Fruit fly (Drosophila melanogaster) whole organism, embryonic: ENCODE data around the gene CG14043.
A peak's percentile ranks its signal among the peaks of the same experiment; 100 is the strongest.

Source experiments
- Adf1 ChIP-seq: fragments of 200-800 bp; sonication (Bioruptor generic); IDR thresholded peaks from 2 replicates; pipeline ENCODE4 v1.3.6; 2022; ENCODE audit warnings: missing biosample characterization, missing genetic modification characterization
- Blimp-1 ChIP-seq: fragments of 200-800 bp; sonication (Bioruptor generic); optimal IDR thresholded peaks from 3 replicates; lab custom pipeline; 2018; ENCODE audit warnings: missing biosample characterization, missing genetic modification characterization, mild to moderate bottlenecking, moderate library complexity, missing genetic modification reagents
- CG10321 ChIP-seq: fragments of 200-800 bp; sonication (Bioruptor generic); IDR thresholded peaks from 2 replicates; pipeline ENCODE4 v1.3.6; 2022; ENCODE audit warnings: missing biosample characterization, missing genetic modification characterization
- CG10431 ChIP-seq: fragments of 200-800 bp; sonication (Bioruptor generic); optimal IDR thresholded peaks from 3 replicates; lab custom pipeline; 2018; ENCODE audit warnings: missing biosample characterization, mild to moderate bottlenecking, missing genetic modification characterization
- CG10565 ChIP-seq: fragments of 200-800 bp; sonication (Bioruptor generic); optimal IDR thresholded peaks from 3 replicates; lab custom pipeline; 2016; ENCODE audit warnings: missing biosample characterization, mild to moderate bottlenecking, missing genetic modification characterization
- CG10979 ChIP-seq: fragments of 200-800 bp; sonication (Bioruptor generic); optimal IDR thresholded peaks from 2 replicates; lab custom pipeline; 2018; ENCODE audit warnings: missing biosample characterization, mild to moderate bottlenecking, missing genetic modification characterization, moderate library complexity
- CG11456 ChIP-seq: fragments of 200-800 bp; sonication (Bioruptor generic); IDR thresholded peaks from 3 replicates; pipeline ENCODE4 v1.3.6; 2022; ENCODE audit warnings: missing biosample characterization, missing genetic modification characterization
- CG13424 ChIP-seq: fragments of 200-800 bp; sonication (Bioruptor generic); optimal IDR thresholded peaks from 2 replicates; lab custom pipeline; 2019; ENCODE audit warnings: missing biosample characterization, mild to moderate bottlenecking, missing genetic modification characterization, moderate library complexity
- CG14441 ChIP-seq: fragments of 200-800 bp; sonication (Bioruptor generic); IDR thresholded peaks from 2 replicates; pipeline ENCODE4 v1.3.6; 2022; ENCODE audit warnings: missing biosample characterization, missing genetic modification characterization
- CG15601 ChIP-seq: fragments of 200-800 bp; sonication (Bioruptor generic); optimal IDR thresholded peaks from 3 replicates; lab custom pipeline; 2019; ENCODE audit warnings: missing biosample characterization, mild to moderate bottlenecking, missing genetic modification characterization, moderate library complexity
- CG17328 ChIP-seq: fragments of 200-800 bp; sonication (Bioruptor generic); IDR thresholded peaks from 2 replicates; pipeline ENCODE4 v1.3.6; 2022; ENCODE audit warnings: missing biosample characterization, missing genetic modification characterization
- CG17385 ChIP-seq: fragments of 200-800 bp; sonication (Bioruptor generic); optimal IDR thresholded peaks from 3 replicates; lab custom pipeline; 2018; ENCODE audit warnings: missing biosample characterization, mild to moderate bottlenecking, missing genetic modification characterization
- CG17568 ChIP-seq: fragments of 200-800 bp; sonication (Bioruptor generic); optimal IDR thresholded peaks from 2 replicates; lab custom pipeline; 2018; ENCODE audit warnings: missing biosample characterization, mild to moderate bottlenecking, missing genetic modification characterization, moderate library complexity
- CG30431 ChIP-seq: fragments of 200-800 bp; sonication (Bioruptor generic); optimal IDR thresholded peaks from 2 replicates; lab custom pipeline; 2017; ENCODE audit warnings: missing biosample characterization, missing genetic modification characterization
- CG5953 ChIP-seq: fragments of 200-800 bp; sonication (Bioruptor generic); IDR thresholded peaks from 2 replicates; pipeline ENCODE4 v1.3.6; 2022; ENCODE audit warnings: missing biosample characterization, missing genetic modification characterization
- CG6272 ChIP-seq: fragments of 200-800 bp; sonication (Bioruptor generic); IDR thresholded peaks from 2 replicates; pipeline ENCODE4 v1.3.6; 2022; ENCODE audit warnings: missing biosample characterization, missing genetic modification characterization
- CG8290 ChIP-seq, 3 experiments: fragments of 200-800 bp; sonication (Bioruptor generic); optimal IDR thresholded peaks; 2 replicates each; lab custom pipeline; 2016 to 2019; ENCODE audit warnings: missing biosample characterization in 3 of 3, missing genetic modification characterization in 3 of 3, mild to moderate bottlenecking in 2 of 3, moderate library complexity in 1 of 3
- CHES-1-like ChIP-seq: fragments of 200-800 bp; sonication (Bioruptor generic); optimal IDR thresholded peaks from 2 replicates; lab custom pipeline; 2016; ENCODE audit warnings: missing biosample characterization, missing genetic modification characterization
- CTCF ChIP-seq: fragments of 200-800 bp; sonication (Bioruptor generic); optimal IDR thresholded peaks from 2 replicates; lab custom pipeline; 2017; ENCODE audit warnings: missing biosample characterization, mild to moderate bottlenecking, missing genetic modification characterization, moderate library complexity
- D19A ChIP-seq: fragments of 200-800 bp; optimal IDR thresholded peaks from 3 replicates; lab custom pipeline; 2019; ENCODE audit warnings: missing biosample characterization, mild to moderate bottlenecking, missing genetic modification characterization, moderate library complexity
- D19B ChIP-seq: fragments of 200-800 bp; sonication (Bioruptor generic); optimal IDR thresholded peaks from 2 replicates; lab custom pipeline; 2017; ENCODE audit warnings: missing biosample characterization, mild to moderate bottlenecking, missing genetic modification characterization
- Dfd ChIP-seq, 2 experiments: fragments of >200 bp; optimal IDR thresholded peaks; 2 replicates each; lab custom pipeline; 2017; ENCODE audit warnings: missing biosample characterization in 2 of 2, missing genetic modification characterization in 2 of 2
- E2f2 ChIP-seq: fragments of 200-800 bp; sonication (Bioruptor generic); IDR thresholded peaks from 2 replicates; pipeline ENCODE4 v1.3.6; 2022; ENCODE audit warnings: missing biosample characterization, missing genetic modification characterization
- ERR ChIP-seq: fragments of 200-800 bp; sonication (Bioruptor generic); optimal IDR thresholded peaks from 2 replicates; lab custom pipeline; 2016; ENCODE audit warnings: missing biosample characterization, missing genetic modification characterization
- Gsc ChIP-seq: fragments of 200-800 bp; sonication (Bioruptor generic); IDR thresholded peaks from 2 replicates; pipeline ENCODE4 v1.3.6; 2022; ENCODE audit warnings: missing biosample characterization, missing genetic modification characterization
- HLH4C ChIP-seq: fragments of 200-800 bp; sonication (Bioruptor generic); IDR thresholded peaks from 3 replicates; pipeline ENCODE4 v1.3.6; 2022; ENCODE audit warnings: missing biosample characterization, missing genetic modification characterization; ENCODE audit not compliant: partially characterized antibody
- Hsf ChIP-seq: fragments of 200-800 bp; sonication (Bioruptor generic); optimal IDR thresholded peaks from 3 replicates; lab custom pipeline; 2016; ENCODE audit warnings: missing biosample characterization, missing genetic modification characterization
- Kr ChIP-seq: fragments of 200-800 bp; sonication (Bioruptor generic); optimal IDR thresholded peaks from 2 replicates; lab custom pipeline; 2017; ENCODE audit warnings: missing biosample characterization, mild to moderate bottlenecking, missing genetic modification characterization
- Lhr ChIP-seq: fragments of 200-800 bp; sonication (Bioruptor generic); optimal IDR thresholded peaks from 3 replicates; lab custom pipeline; 2017; ENCODE audit warnings: mild to moderate bottlenecking, missing biosample characterization, missing genetic modification reagents, missing genetic modification characterization
- Oli ChIP-seq: fragments of 200-800 bp; sonication (Bioruptor generic); optimal IDR thresholded peaks from 2 replicates; lab custom pipeline; 2018; ENCODE audit warnings: missing biosample characterization, mild to moderate bottlenecking, missing genetic modification characterization, moderate library complexity
- Pdp1 ChIP-seq, 2 experiments: fragments of 200-800 bp; sonication (Bioruptor generic); optimal IDR thresholded peaks; 3 replicates each; lab custom pipeline; 2016; ENCODE audit warnings: missing biosample characterization in 2 of 2, missing genetic modification characterization in 2 of 2, mild to moderate bottlenecking in 1 of 2, moderate library complexity in 1 of 2
- Rfx ChIP-seq: fragments of 200-800 bp; sonication (Bioruptor generic); IDR thresholded peaks from 2 replicates; pipeline ENCODE4 v1.3.6; 2022; ENCODE audit warnings: missing biosample characterization, missing genetic modification characterization
- Sin3A ChIP-seq: fragments of >200 bp; optimal IDR thresholded peaks from 2 replicates; lab custom pipeline; 2018
- Sox102F ChIP-seq: fragments of 200-800 bp; sonication (Bioruptor generic); optimal IDR thresholded peaks from 2 replicates; lab custom pipeline; 2018; ENCODE audit warnings: missing biosample characterization, mild to moderate bottlenecking, missing genetic modification characterization, moderate library complexity
- Sry-δ ChIP-seq: fragments of 200-800 bp; sonication (Bioruptor generic); optimal IDR thresholded peaks from 2 replicates; lab custom pipeline; 2016; ENCODE audit warnings: missing biosample characterization, missing genetic modification characterization
- az2 ChIP-seq: fragments of 200-800 bp; sonication (Bioruptor generic); optimal IDR thresholded peaks from 3 replicates; lab custom pipeline; 2016; ENCODE audit warnings: missing biosample characterization, missing genetic modification characterization
- bab2 ChIP-seq: fragments of 200-800 bp; sonication (Bioruptor generic); optimal IDR thresholded peaks from 2 replicates; lab custom pipeline; 2016; ENCODE audit warnings: missing biosample characterization, missing genetic modification characterization
- bbx ChIP-seq: fragments of 200-800 bp; sonication (Bioruptor generic); IDR thresholded peaks from 2 replicates; pipeline ENCODE4 v1.3.6; 2022; ENCODE audit warnings: missing biosample characterization, missing genetic modification characterization; ENCODE audit not compliant: partially characterized antibody
- btn ChIP-seq: fragments of 200-800 bp; sonication (Bioruptor generic); optimal IDR thresholded peaks from 2 replicates; lab custom pipeline; 2016; ENCODE audit warnings: missing biosample characterization, missing genetic modification characterization
- corto ChIP-seq: fragments of 200-800 bp; sonication (Bioruptor generic); optimal IDR thresholded peaks from 2 replicates; lab custom pipeline; 2016; ENCODE audit warnings: missing biosample characterization, mild to moderate bottlenecking, missing genetic modification characterization, moderate library complexity
- gem ChIP-seq: fragments of 200-800 bp; sonication (Bioruptor generic); optimal IDR thresholded peaks from 2 replicates; lab custom pipeline; 2019; ENCODE audit warnings: missing biosample characterization, mild to moderate bottlenecking, missing genetic modification characterization, moderate library complexity
- gt ChIP-seq: fragments of 200-800 bp; sonication (Bioruptor generic); IDR thresholded peaks from 2 replicates; pipeline ENCODE4 v1.3.6; 2022; ENCODE audit warnings: missing biosample characterization, missing genetic modification characterization
- ham ChIP-seq: fragments of 200-800 bp; sonication (Bioruptor generic); IDR thresholded peaks from 2 replicates; pipeline ENCODE4 v1.3.6; 2022; ENCODE audit warnings: missing biosample characterization, missing genetic modification characterization
- repo ChIP-seq: fragments of 200-800 bp; sonication (Bioruptor generic); optimal IDR thresholded peaks from 2 replicates; lab custom pipeline; 2016; ENCODE audit warnings: missing biosample characterization, missing genetic modification characterization
- sd ChIP-seq: fragments of 200-800 bp; sonication (Bioruptor generic); optimal IDR thresholded peaks from 3 replicates; lab custom pipeline; 2018; ENCODE audit warnings: missing biosample characterization, mild to moderate bottlenecking, missing genetic modification characterization, moderate library complexity
- sug ChIP-seq: fragments of 200-800 bp; optimal IDR thresholded peaks from 2 replicates; lab custom pipeline; 2019; ENCODE audit warnings: missing biosample characterization, mild to moderate bottlenecking, missing genetic modification characterization, moderate library complexity
- trem ChIP-seq: fragments of 200-800 bp; optimal IDR thresholded peaks from 3 replicates; lab custom pipeline; 2019; ENCODE audit warnings: missing biosample characterization, mild to moderate bottlenecking, missing genetic modification characterization, moderate library complexity
- unc-4 ChIP-seq: fragments of 200-800 bp; sonication (Bioruptor generic); IDR thresholded peaks from 2 replicates; pipeline ENCODE4 v1.3.6; 2022; ENCODE audit warnings: missing biosample characterization, missing genetic modification characterization; ENCODE audit not compliant: partially characterized antibody
- usp ChIP-seq: fragments of >200 bp; optimal IDR thresholded peaks from 2 replicates; lab custom pipeline; 2017; ENCODE audit warnings: missing biosample characterization, missing genetic modification characterization
- wek ChIP-seq: fragments of 200-800 bp; sonication (Bioruptor generic); optimal IDR thresholded peaks from 3 replicates; lab custom pipeline; 2018; ENCODE audit warnings: missing biosample characterization, mild to moderate bottlenecking, missing genetic modification characterization, moderate library complexity
- zfh2 ChIP-seq: fragments of 200-800 bp; sonication (Bioruptor generic); optimal IDR thresholded peaks from 2 replicates; lab custom pipeline; 2016; ENCODE audit warnings: missing biosample characterization, missing genetic modification characterization

The CG14043 gene

dm6 chr2L:5010784-5011260, 39.3 kb downstream of the CG14043 start, which contains the start of the genes CG31917, Tfb5 and SelT (continued):
- TF ChIP-seq Adf1 (GFP tag; lab: Robert Waterston, UW), result 0 out of 2 replicates have a peak, but pooled peaks have one; percentile 31
- TF ChIP-seq CG15601 (tag; lab: Kevin White, UChicago), result peak; percentile 58
- TF ChIP-seq Blimp-1 (GFP tag; lab: Kevin White, UChicago), result no peak
- TF ChIP-seq wek (GFP tag; lab: Kevin White, UChicago), result no peak
- TF ChIP-seq CG13424 (tag; lab: Kevin White, UChicago), result peak; percentile 70
- TF ChIP-seq Sin3A (lab: Kevin White, UChicago), result peak; percentile 66
- no peak for TF ChIP-seq ham (GFP tag; lab: Robert Waterston, UW)
- no peak for TF ChIP-seq CG11456
- TF ChIP-seq CG10321 (GFP tag; lab: Robert Waterston, UW), result no peak
- no peak for TF ChIP-seq Kr
- TF ChIP-seq bbx (GFP tag; lab: Robert Waterston, UW), result peak; percentile 39; the same call in 1 of the 2 replicates
- TF ChIP-seq az2 (GFP tag; lab: Kevin White, UChicago), result peak; percentile 36
- peak; percentile 80 for TF ChIP-seq Rfx (GFP tag; lab: Robert Waterston, UW)
- TF ChIP-seq usp (GFP tag; lab: Kevin White, UChicago), result no peak
- no peak for TF ChIP-seq corto (GFP tag; lab: Kevin White, UChicago)
- TF ChIP-seq D19B (GFP tag; lab: Kevin White, UChicago), result no peak
- TF ChIP-seq CG10979 (tag; lab: Kevin White, UChicago), result peak; percentile 39
- TF ChIP-seq gem (tag; lab: Kevin White, UChicago), result no peak
- no peak for TF ChIP-seq Dfd (GFP tag; optimal IDR thresholded peaks at IDR 0.05; lab: Kevin White, UChicago)
- peak; percentile 70 for TF ChIP-seq bab2 (GFP tag; lab: Kevin White, UChicago)
- peak; percentile 91 for TF ChIP-seq Sry-δ (GFP tag; lab: Kevin White, UChicago)
- peak; percentile 65 for TF ChIP-seq HLH4C (GFP tag; lab: Robert Waterston, UW)
- TF ChIP-seq CG17568, result no peak
- peak; percentile 91 for TF ChIP-seq sd
- TF ChIP-seq D19A (tag; lab: Kevin White, UChicago), result no peak
- TF ChIP-seq unc-4, result peak; percentile 79
- TF ChIP-seq E2f2 (GFP tag; lab: Robert Waterston, UW), result 0 out of 2 replicates have a peak, but pooled peaks have one; percentile 11
- peak; percentile 71 for TF ChIP-seq CHES-1-like (GFP tag; lab: Kevin White, UChicago)
- peak; percentile 20 for TF ChIP-seq CG17385 (GFP tag; lab: Kevin White, UChicago)
- TF ChIP-seq gt (GFP tag; lab: Robert Waterston, UW), result no peak
- TF ChIP-seq Oli, result peak; percentile 15
- TF ChIP-seq CG10431 (GFP tag; lab: Kevin White, UChicago), result no peak
- TF ChIP-seq zfh2 (GFP tag; lab: Kevin White, UChicago), result peak; percentile 64
- TF ChIP-seq CG6272 (GFP tag; lab: Robert Waterston, UW), result no peak
- peak; percentile 51 for TF ChIP-seq Sox102F (GFP tag; lab: Kevin White, UChicago)
- no peak for TF ChIP-seq sug (tag; lab: Kevin White, UChicago)
- TF ChIP-seq CG8290 (GFP tag; optimal IDR thresholded peaks at IDR 0.05; lab: Kevin White, UChicago), result peak; percentile 64
- TF ChIP-seq CG8290 (tag; optimal IDR thresholded peaks at IDR 0.05; lab: Kevin White, UChicago), result no peak
- no peak for TF ChIP-seq CG14441 (GFP tag; lab: Robert Waterston, UW)
- TF ChIP-seq repo (GFP tag; lab: Kevin White, UChicago), result peak; percentile 35
- TF ChIP-seq Lhr (GFP tag; lab: Kevin White, UChicago), result peak; percentile 28
- TF ChIP-seq Pdp1 (GFP tag; optimal IDR thresholded peaks at IDR 0.05; lab: Kevin White, UChicago), result peak; percentile 52 to 54
- TF ChIP-seq CTCF (GFP tag; lab: Kevin White, UChicago), result no peak
- TF ChIP-seq trem (tag; lab: Kevin White, UChicago), result peak; percentile 63
- TF ChIP-seq CG17328, result no peak
- TF ChIP-seq CG30431, result no peak
- no peak for TF ChIP-seq btn (GFP tag; lab: Kevin White, UChicago)
- no peak for TF ChIP-seq Gsc
- TF ChIP-seq CG5953 (GFP tag; lab: Robert Waterston, UW), result no peak
- TF ChIP-seq CG10565 (GFP tag; lab: Kevin White, UChicago), result no peak
- peak; percentile 25 for TF ChIP-seq ERR (GFP tag; lab: Kevin White, UChicago)
- peak; percentile 73 for TF ChIP-seq Hsf (GFP tag; lab: Kevin White, UChicago)
